Worm (Caenorhabditis elegans) whole organism, early embryonic: ENCODE results near the gene slc-25A29.

Source experiments
- B0310.2 ChIP-seq: sonication (generic microtip); optimal IDR thresholded peaks from 2 replicates; lab custom pipeline; 2016; ENCODE audit warnings: mild to moderate bottlenecking, missing genetic modification characterization, missing compliant biosample characterization
- F13C5.2 ChIP-seq: sonication (generic microtip); optimal IDR thresholded peaks from 2 replicates; lab custom pipeline; 2017; ENCODE audit warnings: mild to moderate bottlenecking, missing genetic modification characterization, inconsistent platforms, missing compliant biosample characterization
- aly-1 ChIP-seq: sonication (generic microtip); optimal IDR thresholded peaks from 2 replicates; lab custom pipeline; 2016; ENCODE audit warnings: missing genetic modification characterization, missing compliant biosample characterization
- ama-1 ChIP-seq: fragments of 150-350 bp; optimal IDR thresholded peaks from 2 replicates; lab custom pipeline; 2014
- ceh-13 ChIP-seq: fragments of 200-800 bp; sonication (Bioruptor generic); optimal IDR thresholded peaks from 2 replicates; lab custom pipeline; 2018; ENCODE audit warnings: mild to moderate bottlenecking, missing genetic modification characterization, missing compliant biosample characterization
- ceh-36 ChIP-seq: sonication (generic microtip); optimal IDR thresholded peaks from 2 replicates; lab custom pipeline; 2016; ENCODE audit warnings: missing genetic modification characterization, inconsistent platforms, missing compliant biosample characterization
- ets-7 ChIP-seq: sonication (generic microtip); optimal IDR thresholded peaks from 2 replicates; lab custom pipeline; 2016; ENCODE audit warnings: missing genotype, missing genetic modification characterization, missing compliant biosample characterization
- flt-1 ChIP-seq: fragments of 200-800 bp; sonication (Bioruptor generic); IDR thresholded peaks from 2 replicates; pipeline ENCODE4 v1.3.6; 2022; ENCODE audit warnings: missing genetic modification characterization, missing compliant biosample characterization
- hmbx-1 ChIP-seq: sonication (generic microtip); optimal IDR thresholded peaks from 2 replicates; lab custom pipeline; 2016; ENCODE audit warnings: mild to moderate bottlenecking, missing genetic modification characterization, missing compliant biosample characterization
- hmg-4 ChIP-seq: fragments of 200-800 bp; sonication (Bioruptor generic); optimal IDR thresholded peaks from 2 replicates; lab custom pipeline; 2018; ENCODE audit warnings: mild to moderate bottlenecking, missing genetic modification characterization, missing compliant biosample characterization
- hnd-1 ChIP-seq: sonication (generic microtip); optimal IDR thresholded peaks from 2 replicates; lab custom pipeline; 2016; ENCODE audit warnings: missing genetic modification characterization, missing compliant biosample characterization
- pes-1 ChIP-seq: fragments of 200-800 bp; sonication (Bioruptor generic); IDR thresholded peaks from 2 replicates; pipeline ENCODE4 v1.3.6; 2022; ENCODE audit warnings: missing genetic modification reagents, missing genetic modification characterization, missing compliant biosample characterization
- scrt-1 ChIP-seq: fragments of 200-800 bp; sonication (Bioruptor generic); IDR thresholded peaks from 2 replicates; pipeline ENCODE4 v1.3.6; 2022; ENCODE audit warnings: missing genetic modification characterization, missing compliant biosample characterization
- sea-1 ChIP-seq: fragments of 200-800 bp; sonication (Bioruptor generic); conservative IDR thresholded peaks from 2 replicates; pipeline ENCODE4 v1.3.6; 2022; ENCODE audit warnings: missing genetic modification characterization, missing compliant biosample characterization
- tbx-11 ChIP-seq: fragments of 200-800 bp; sonication (Bioruptor generic); IDR thresholded peaks from 2 replicates; pipeline ENCODE4 v1.3.6; 2022; ENCODE audit warnings: missing genetic modification characterization, missing compliant biosample characterization
- tbx-37 ChIP-seq: fragments of 200-800 bp; sonication (Bioruptor generic); conservative IDR thresholded peaks from 2 replicates; pipeline ENCODE4 v1.3.6; 2022; ENCODE audit warnings: missing genetic modification reagents, missing genetic modification characterization, missing compliant biosample characterization
- tra-4 ChIP-seq: sonication (generic microtip); optimal IDR thresholded peaks from 2 replicates; lab custom pipeline; 2017; ENCODE audit warnings: missing genetic modification characterization, missing compliant biosample characterization

The slc-25A29 gene

ce11 chrV:14688097-14688912, 30.3 kb upstream of the slc-25A29 start, which contains the start of gene C47E8.11:
C47E8.11 (plus strand) TSS chrV:14688616.
- TF ChIP-seq ama-1 (lab: Kevin White, UChicago): peak; percentile 58
- no peak for TF ChIP-seq ceh-13 (GFP tag; lab: Kevin White, UChicago)
- no peak for TF ChIP-seq flt-1
- no peak for TF ChIP-seq tbx-37 (GFP tag; lab: Robert Waterston, UW)
- peak; percentile 30 for TF ChIP-seq ets-7 (tag; lab: Kevin White, UChicago)

DNA sequence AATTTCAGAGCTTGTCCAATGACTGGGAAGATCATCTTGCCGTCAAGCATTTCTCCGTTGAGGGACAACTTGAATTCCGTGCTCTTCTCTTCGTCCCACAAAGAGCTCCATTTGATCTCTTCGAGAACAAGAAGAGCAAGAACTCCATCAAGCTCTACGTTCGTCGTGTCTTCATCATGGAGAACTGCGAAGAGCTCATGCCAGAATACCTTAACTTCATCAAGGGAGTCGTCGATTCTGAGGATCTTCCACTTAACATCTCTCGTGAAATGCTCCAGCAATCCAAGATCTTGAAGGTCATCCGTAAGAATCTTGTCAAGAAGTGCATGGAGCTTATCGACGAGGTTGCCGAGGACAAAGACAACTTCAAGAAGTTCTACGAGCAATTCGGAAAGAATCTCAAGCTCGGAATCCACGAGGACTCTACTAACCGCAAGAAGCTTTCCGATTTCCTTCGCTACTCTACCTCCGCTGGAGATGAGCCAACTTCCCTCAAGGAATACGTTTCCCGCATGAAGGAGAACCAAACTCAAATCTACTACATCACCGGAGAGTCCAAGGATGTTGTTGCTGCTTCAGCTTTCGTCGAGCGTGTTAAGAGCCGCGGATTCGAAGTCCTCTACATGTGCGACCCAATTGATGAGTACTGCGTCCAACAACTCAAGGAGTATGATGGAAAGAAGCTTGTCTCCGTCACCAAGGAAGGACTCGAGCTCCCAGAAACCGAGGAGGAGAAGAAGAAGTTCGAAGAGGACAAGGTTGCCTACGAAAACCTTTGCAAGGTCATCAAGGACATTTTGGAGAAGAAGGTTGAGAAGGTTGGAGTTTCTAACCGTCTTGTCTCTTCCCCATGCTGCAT, 29.4 kb upstream of the slc-25A29 start:
- no peak for TF ChIP-seq hmbx-1 (tag; lab: Kevin White, UChicago)
- no peak for TF ChIP-seq ama-1 (lab: Kevin White, UChicago)
- TF ChIP-seq flt-1: peak; percentile 26; the same call in 1 of the 2 replicates
- 0 out of 2 replicates have a peak, but pooled peaks have one; percentile 41 for TF ChIP-seq scrt-1 (GFP tag; lab: Robert Waterston, UW)
- TF ChIP-seq B0310.2 (tag; lab: Kevin White, UChicago): no peak
- no peak for TF ChIP-seq hmg-4 (GFP tag; lab: Kevin White, UChicago)
- TF ChIP-seq ceh-36 (tag; lab: Kevin White, UChicago): no peak

ce11 chrV:14686231-14687105, 28.5 kb upstream of the slc-25A29 start:
- TF ChIP-seq scrt-1 (GFP tag; lab: Robert Waterston, UW) (0 out of 2 replicates have a peak, but pooled peaks have one; percentile 39), tbx-11 (no peak)

ce11 chrV:14685435-14686058, 27.6 kb upstream of the slc-25A29 start, which contains the start of gene C47E8.4:
C47E8.4 (minus strand) TSS chrV:14685485.
- TF ChIP-seq aly-1 (no peak), tbx-37 (GFP tag; lab: Robert Waterston, UW) (peak; percentile 75), scrt-1 (GFP tag; lab: Robert Waterston, UW) (no peak), F13C5.2 (tag; lab: Kevin White, UChicago) (no peak), tbx-11 (no peak), ama-1 (lab: Kevin White, UChicago) (peak; percentile 66), ceh-36 (tag; lab: Kevin White, UChicago) (no peak), B0310.2 (tag; lab: Kevin White, UChicago) (no peak), ets-7 (tag; lab: Kevin White, UChicago) (no peak), tra-4 (peak; percentile 57), hmbx-1 (tag; lab: Kevin White, UChicago) (no peak), flt-1 (peak; percentile 34; the same call in 1 of the 2 replicates), ceh-13 (GFP tag; lab: Kevin White, UChicago) (no peak), hmg-4 (GFP tag; lab: Kevin White, UChicago) (peak; percentile 36), sea-1 (GFP tag; lab: Robert Waterston, UW) (no peak), pes-1 (peak; percentile 54; the same call in 1 of the 2 replicates), hnd-1 (tag; lab: Kevin White, UChicago) (no peak)

ce11 chrV:14684359-14685312, 26.7 kb upstream of the slc-25A29 start, which contains the start of gene hsp-90:
hsp-90 (plus strand) TSS chrV:14684918.
- TF ChIP-seq hmbx-1 (tag; lab: Kevin White, UChicago) (no peak), hnd-1 (tag; lab: Kevin White, UChicago) (no peak), aly-1 (no peak), tbx-11 (no peak), hmg-4 (GFP tag; lab: Kevin White, UChicago) (no peak), ceh-13 (GFP tag; lab: Kevin White, UChicago) (no peak), B0310.2 (tag; lab: Kevin White, UChicago) (no peak), sea-1 (GFP tag; lab: Robert Waterston, UW) (no peak)

DNA sequence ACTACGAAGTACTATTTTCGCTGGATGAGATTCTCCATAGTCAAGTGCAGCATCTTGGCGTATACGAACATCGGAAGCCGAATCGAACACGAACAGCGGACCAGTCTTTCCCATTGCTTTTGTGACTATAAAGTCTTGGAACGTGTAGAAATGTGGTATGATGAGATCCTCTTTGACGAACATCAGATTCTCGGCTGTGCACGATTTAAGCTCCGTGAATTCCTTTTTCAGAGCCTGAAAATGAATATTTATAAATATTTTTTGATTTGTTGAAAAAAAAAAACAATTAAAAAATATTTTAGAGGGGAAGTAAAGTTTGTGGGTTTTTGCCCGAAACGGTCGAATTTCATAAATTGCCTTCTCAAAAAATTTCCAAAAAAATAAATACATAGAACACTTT, 26.0 kb upstream of the slc-25A29 start:
- TF ChIP-seq hmg-4 (GFP tag; lab: Kevin White, UChicago): no peak
- no peak for TF ChIP-seq hmbx-1 (tag; lab: Kevin White, UChicago)
- no peak for TF ChIP-seq F13C5.2 (tag; lab: Kevin White, UChicago)
- TF ChIP-seq sea-1 (GFP tag; lab: Robert Waterston, UW): no peak
- TF ChIP-seq hnd-1 (tag; lab: Kevin White, UChicago): no peak
- TF ChIP-seq ceh-13 (GFP tag; lab: Kevin White, UChicago): no peak
- no peak for TF ChIP-seq tbx-11
- no peak for TF ChIP-seq tbx-37 (GFP tag; lab: Robert Waterston, UW)
- no peak for TF ChIP-seq scrt-1 (GFP tag; lab: Robert Waterston, UW)
- no peak for TF ChIP-seq pes-1
